Fruit fly (Drosophila melanogaster): ENCODE data around the gene CG5866.

Gene CG5866

DNA sequence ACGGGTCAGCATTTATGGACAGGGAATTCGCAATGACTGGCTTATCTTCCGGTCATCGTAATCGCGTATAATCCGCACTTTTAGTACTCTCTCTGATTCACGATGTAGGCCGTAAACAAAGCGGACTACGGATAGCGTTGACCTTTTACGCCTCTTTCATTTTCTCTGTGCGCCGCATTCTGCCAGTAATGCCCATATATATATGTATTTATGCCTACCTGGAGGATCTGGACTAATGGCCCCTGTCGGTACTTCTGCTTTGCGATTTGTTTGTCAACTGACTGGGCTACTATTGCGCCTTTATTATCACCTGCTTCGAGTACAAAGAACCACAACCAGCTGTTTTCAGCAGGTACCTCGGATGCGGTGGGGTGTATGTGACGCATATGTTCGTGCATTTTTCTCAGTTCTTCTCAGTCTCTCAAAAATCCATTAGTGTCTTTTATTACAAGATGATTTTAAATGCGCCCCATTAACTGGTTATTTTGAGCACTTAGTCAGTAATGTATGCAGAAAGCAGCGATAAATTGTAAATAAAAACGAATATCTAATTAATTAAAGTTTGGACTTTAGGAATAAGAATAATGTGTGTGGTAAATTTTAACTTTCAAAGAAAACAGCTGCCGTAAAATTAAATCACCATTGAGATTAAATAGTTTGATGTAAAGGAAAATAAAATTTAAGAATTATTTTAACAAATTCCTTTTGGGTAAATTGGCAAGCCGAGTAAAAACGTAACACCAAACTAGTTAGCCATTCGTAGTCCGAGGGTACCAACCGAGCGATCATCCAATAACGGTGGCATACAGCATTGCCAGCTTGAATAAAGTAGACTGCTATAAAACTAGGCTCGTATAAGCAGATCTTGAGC is 21.0 kb upstream of the CG5866 start, which contains the start of gene CREG (continued):
- TF ChIP-seq gce (GFP tag; IDR thresholded peaks at IDR 0.05) (no peak), CG11247 (GFP tag; IDR thresholded peaks at IDR 0.05) (no peak), CG6254 (GFP tag; optimal IDR thresholded peaks at IDR 0.05) (no peak), crp (GFP tag; optimal IDR thresholded peaks at IDR 0.05) (peak in 1 of 2 experiments; percentile 70), CG30403 (GFP tag; optimal IDR thresholded peaks at IDR 0.05) (peak; percentile 49), ac (GFP tag; optimal IDR thresholded peaks at IDR 0.05) (peak; percentile 40), seq (GFP tag; IDR thresholded peaks at IDR 0.05) (no peak), pzg (GFP tag; optimal IDR thresholded peaks at IDR 0.05) (no peak), sr (GFP tag; IDR thresholded peaks at IDR 0.05) (no peak), ara (GFP tag; IDR thresholded peaks at IDR 0.05) (0 out of 2 replicates have a peak, but pooled peaks have one; percentile 18), ATbp (GFP tag; optimal IDR thresholded peaks at IDR 0.05) (no peak), NC2β (GFP tag; optimal IDR thresholded peaks at IDR 0.05) (peak; percentile 15), Ada2b (GFP tag; IDR thresholded peaks at IDR 0.05) (no peak), Adf1 (GFP tag; IDR thresholded peaks at IDR 0.05) (no peak), CG6791 (GFP tag; IDR thresholded peaks at IDR 0.05; ENCODE audit: partially characterized antibody) (no peak), tll (GFP tag; optimal IDR thresholded peaks at IDR 0.05) (peak in 1 of 2 experiments; percentile 91), Sry-β (GFP tag; optimal IDR thresholded peaks at IDR 0.05) (no peak), Antp (GFP tag; optimal IDR thresholded peaks at IDR 0.05) (no peak), Stat92E (GFP tag; optimal IDR thresholded peaks at IDR 0.05) (no peak), Chrac-16 (GFP tag; optimal IDR thresholded peaks at IDR 0.05) (peak; percentile 3), BEAF-32 (GFP tag; optimal IDR thresholded peaks at IDR 0.05) (no peak), CG4617 (GFP tag; optimal IDR thresholded peaks at IDR 0.05; ENCODE audit: borderline replicate concordance) (no peak), CG13123 (GFP tag; optimal IDR thresholded peaks at IDR 0.05) (no peak), Med (GFP tag) (peak; percentile 71), dmrt99B (tag; optimal IDR thresholded peaks at IDR 0.05) (peak; percentile 18), pan (optimal IDR thresholded peaks at IDR 0.05) (peak in 1 of 2 experiments; percentile 64), pan (GFP tag; optimal IDR thresholded peaks at IDR 0.05 in 1 of 2, IDR thresholded peaks at IDR 0.05 in 1 of 2) (peak in 1 of 2 experiments; percentile 77), repo (GFP tag; optimal IDR thresholded peaks at IDR 0.05) (no peak), CG17802 (tag; optimal IDR thresholded peaks at IDR 0.05) (no peak), CG15011 (GFP tag; optimal IDR thresholded peaks at IDR 0.05) (no peak), chif (GFP tag; optimal IDR thresholded peaks at IDR 0.05) (peak in 1 of 2 experiments; percentile 16), CG10274 (GFP tag; optimal IDR thresholded peaks at IDR 0.05) (peak; percentile 1), gcm (GFP tag; optimal IDR thresholded peaks at IDR 0.05) (no peak), D19A (tag; optimal IDR thresholded peaks at IDR 0.05) (peak; percentile 21), CG12219 (GFP tag; optimal IDR thresholded peaks at IDR 0.05) (no peak), C15 (GFP tag; IDR thresholded peaks at IDR 0.05) (no peak), CG7556 (GFP tag; optimal IDR thresholded peaks at IDR 0.05) (peak; percentile 28), jigr1 (GFP tag; IDR thresholded peaks at IDR 0.05) (no peak), CG12155 (GFP tag; optimal IDR thresholded peaks at IDR 0.05) (no peak), phol (tag; optimal IDR thresholded peaks at IDR 0.05) (peak; percentile 17), CG10959 (GFP tag; IDR thresholded peaks at IDR 0.05) (no peak), CTCF (GFP tag; optimal IDR thresholded peaks at IDR 0.05) (no peak), Elba2 (GFP tag; optimal IDR thresholded peaks at IDR 0.05) (peak; percentile 58), Bdp1 (GFP tag; optimal IDR thresholded peaks at IDR 0.05) (no peak), CG9817 (tag; optimal IDR thresholded peaks at IDR 0.05) (no peak), Drgx (GFP tag; IDR thresholded peaks at IDR 0.05) (0 out of 2 replicates have a peak, but pooled peaks have one; percentile 14), CG7963 (GFP tag; IDR thresholded peaks at IDR 0.05; ENCODE audit: partially characterized antibody) (no peak), CG4424 (GFP tag; optimal IDR thresholded peaks at IDR 0.05) (peak; percentile 11), CG3838 (GFP tag; optimal IDR thresholded peaks at IDR 0.05) (no peak)
